Fruit fly (Drosophila melanogaster) whole organism, embryonic: Measurements from ENCODE around the gene CG9795.

Experiments
- Adf1 ChIP-seq: fragments of 200-800 bp; sonication (Bioruptor generic); IDR thresholded peaks from 2 replicates; pipeline ENCODE4 v1.3.6; 2022; ENCODE audit warnings: missing biosample characterization, missing genetic modification characterization
- Aef1 ChIP-seq: fragments of 200-800 bp; sonication (Bioruptor generic); IDR thresholded peaks from 3 replicates; pipeline ENCODE4 v1.3.6; 2022; ENCODE audit warnings: missing biosample characterization, missing genetic modification characterization
- CG10431 ChIP-seq: fragments of 200-800 bp; sonication (Bioruptor generic); optimal IDR thresholded peaks from 3 replicates; lab custom pipeline; 2018; ENCODE audit warnings: missing biosample characterization, mild to moderate bottlenecking, missing genetic modification characterization
- CG13894 ChIP-seq: fragments of 200-800 bp; sonication (Bioruptor generic); optimal IDR thresholded peaks from 3 replicates; lab custom pipeline; 2018; ENCODE audit warnings: missing biosample characterization, mild to moderate bottlenecking, missing genetic modification characterization, moderate library complexity
- CG14667 ChIP-seq: fragments of 200-800 bp; sonication (Bioruptor generic); IDR thresholded peaks from 2 replicates; pipeline ENCODE4 v1.3.6; 2022; ENCODE audit warnings: missing biosample characterization, missing genetic modification characterization
- CG1529 ChIP-seq: fragments of 200-800 bp; sonication (Bioruptor generic); optimal IDR thresholded peaks from 3 replicates; lab custom pipeline; 2018; ENCODE audit warnings: missing biosample characterization, missing genetic modification characterization
- CG15601 ChIP-seq: fragments of 200-800 bp; sonication (Bioruptor generic); optimal IDR thresholded peaks from 3 replicates; lab custom pipeline; 2019; ENCODE audit warnings: missing biosample characterization, mild to moderate bottlenecking, missing genetic modification characterization, moderate library complexity
- CG16779 ChIP-seq: fragments of 200-800 bp; sonication (Bioruptor generic); IDR thresholded peaks from 2 replicates; pipeline ENCODE4 v1.3.6; 2022; ENCODE audit warnings: missing biosample characterization, missing genetic modification characterization
- CG17802 ChIP-seq: fragments of 200-800 bp; sonication (Bioruptor generic); optimal IDR thresholded peaks from 2 replicates; lab custom pipeline; 2018; ENCODE audit warnings: missing biosample characterization, mild to moderate bottlenecking, missing genetic modification characterization, moderate library complexity
- CG2116 ChIP-seq: fragments of 200-800 bp; sonication (Bioruptor generic); optimal IDR thresholded peaks from 3 replicates; lab custom pipeline; 2018; ENCODE audit warnings: missing biosample characterization, mild to moderate bottlenecking, missing genetic modification characterization
- CG31224 ChIP-seq: fragments of 200-800 bp; sonication (Bioruptor generic); IDR thresholded peaks from 2 replicates; pipeline ENCODE4 v1.3.6; 2022; ENCODE audit warnings: missing biosample characterization, missing genetic modification characterization
- CG34376 ChIP-seq: fragments of 200-800 bp; sonication (Bioruptor generic); optimal IDR thresholded peaks from 2 replicates; lab custom pipeline; 2018; ENCODE audit warnings: missing biosample characterization, mild to moderate bottlenecking, missing genetic modification characterization
- CG3995 ChIP-seq: fragments of 200-800 bp; sonication (Bioruptor generic); optimal IDR thresholded peaks from 3 replicates; lab custom pipeline; 2016; ENCODE audit warnings: missing biosample characterization, missing genetic modification characterization
- CG4328 ChIP-seq: fragments of 200-800 bp; sonication (Bioruptor generic); optimal IDR thresholded peaks from 3 replicates; lab custom pipeline; 2017; ENCODE audit warnings: missing biosample characterization, missing genetic modification reagents, missing genetic modification characterization
- CG4404 ChIP-seq: fragments of 200-800 bp; sonication (Bioruptor generic); IDR thresholded peaks from 2 replicates; pipeline ENCODE4 v1.3.6; 2022; ENCODE audit warnings: missing biosample characterization, missing genetic modification characterization
- CG4617 ChIP-seq: fragments of 200-800 bp; sonication (Bioruptor generic); optimal IDR thresholded peaks from 3 replicates; lab custom pipeline; 2016; ENCODE audit warnings: missing biosample characterization, missing genetic modification characterization, borderline replicate concordance
- CG4820 ChIP-seq: fragments of 200-800 bp; sonication (Bioruptor generic); optimal IDR thresholded peaks from 3 replicates; lab custom pipeline; 2016; ENCODE audit warnings: missing biosample characterization, missing genetic modification characterization
- CG7271 ChIP-seq: fragments of 200-800 bp; sonication (Bioruptor generic); optimal IDR thresholded peaks from 2 replicates; lab custom pipeline; 2018; ENCODE audit warnings: missing biosample characterization, mild to moderate bottlenecking, missing genetic modification characterization, moderate library complexity
- CG7357 ChIP-seq: fragments of 200-800 bp; sonication (Bioruptor generic); IDR thresholded peaks from 3 replicates; pipeline ENCODE4 v1.3.6; 2022; ENCODE audit warnings: missing biosample characterization, missing genetic modification characterization
- CG7839 ChIP-seq: fragments of 200-800 bp; sonication (Bioruptor generic); optimal IDR thresholded peaks from 3 replicates; lab custom pipeline; 2018; ENCODE audit warnings: missing biosample characterization, mild to moderate bottlenecking, missing genetic modification characterization, moderate library complexity
- CG7963 ChIP-seq: fragments of 200-800 bp; sonication (Bioruptor generic); IDR thresholded peaks from 3 replicates; pipeline ENCODE4 v1.3.6; 2022; ENCODE audit warnings: missing biosample characterization, missing genetic modification characterization; ENCODE audit not compliant: partially characterized antibody
- CG7987 ChIP-seq: fragments of 200-800 bp; sonication (Bioruptor generic); optimal IDR thresholded peaks from 2 replicates; lab custom pipeline; 2018; ENCODE audit warnings: missing biosample characterization, mild to moderate bottlenecking, missing genetic modification characterization, moderate library complexity
- CG8281 ChIP-seq: fragments of 200-800 bp; sonication (Bioruptor generic); optimal IDR thresholded peaks from 2 replicates; lab custom pipeline; 2018; ENCODE audit warnings: missing biosample characterization, mild to moderate bottlenecking, missing genetic modification characterization, moderate library complexity
- CG9437 ChIP-seq: fragments of 200-800 bp; sonication (Bioruptor generic); optimal IDR thresholded peaks from 2 replicates; lab custom pipeline; 2018; ENCODE audit warnings: missing biosample characterization, mild to moderate bottlenecking, missing genetic modification characterization
- CG9797 ChIP-seq: fragments of 200-800 bp; sonication (Bioruptor generic); optimal IDR thresholded peaks from 3 replicates; lab custom pipeline; 2018; ENCODE audit warnings: missing biosample characterization, mild to moderate bottlenecking, missing genetic modification characterization
- CoRest ChIP-seq: fragments of 200-800 bp; sonication (Bioruptor generic); optimal IDR thresholded peaks from 3 replicates; lab custom pipeline; 2018; ENCODE audit warnings: missing biosample characterization, mild to moderate bottlenecking, missing genetic modification characterization, moderate library complexity
- Doc3 ChIP-seq: fragments of 200-800 bp; sonication (Bioruptor generic); IDR thresholded peaks from 3 replicates; pipeline ENCODE4 v1.3.6; 2022; ENCODE audit warnings: missing biosample characterization, missing genetic modification characterization; ENCODE audit not compliant: partially characterized antibody
- Ets65A ChIP-seq: fragments of 200-800 bp; sonication (Bioruptor generic); peaks from one replicate; lab custom pipeline; 2016; ENCODE audit warnings: missing biosample characterization, missing genetic modification characterization
- Fer3 ChIP-seq: fragments of 200-800 bp; sonication (Bioruptor generic); optimal IDR thresholded peaks from 2 replicates; lab custom pipeline; 2018; ENCODE audit warnings: missing biosample characterization, mild to moderate bottlenecking, missing genetic modification characterization, moderate library complexity
- H2.0 ChIP-seq: fragments of 200-800 bp; sonication (Bioruptor generic); IDR thresholded peaks from 2 replicates; pipeline ENCODE4 v1.3.6; 2022; ENCODE audit warnings: missing biosample characterization, missing genetic modification characterization
- Hand ChIP-seq: fragments of 200-800 bp; sonication (Bioruptor generic); optimal IDR thresholded peaks from 2 replicates; lab custom pipeline; 2017; ENCODE audit warnings: mild to moderate bottlenecking, missing biosample characterization, missing genetic modification reagents, missing genetic modification characterization
- Kr ChIP-seq: fragments of 200-800 bp; sonication (Bioruptor generic); optimal IDR thresholded peaks from 2 replicates; lab custom pipeline; 2017; ENCODE audit warnings: missing biosample characterization, mild to moderate bottlenecking, missing genetic modification characterization
- MESR4 ChIP-seq: fragments of 200-800 bp; sonication (Bioruptor generic); optimal IDR thresholded peaks from 2 replicates; lab custom pipeline; 2018; ENCODE audit warnings: missing biosample characterization, mild to moderate bottlenecking, missing genetic modification characterization, moderate library complexity
- Ptx1 ChIP-seq: fragments of 200-800 bp; sonication (Bioruptor generic); IDR thresholded peaks from 2 replicates; pipeline ENCODE4 v1.3.6; 2022; ENCODE audit warnings: missing biosample characterization, missing genetic modification characterization
- Spps ChIP-seq: fragments of 200-800 bp; sonication (Bioruptor generic); optimal IDR thresholded peaks from 2 replicates; lab custom pipeline; 2018; ENCODE audit warnings: missing biosample characterization, mild to moderate bottlenecking, missing genetic modification characterization
- Sry-δ ChIP-seq: fragments of 200-800 bp; sonication (Bioruptor generic); optimal IDR thresholded peaks from 2 replicates; lab custom pipeline; 2016; ENCODE audit warnings: missing biosample characterization, missing genetic modification characterization
- Taf1 ChIP-seq: fragments of 200-800 bp; sonication (Bioruptor generic); IDR thresholded peaks from 2 replicates; pipeline ENCODE4 v1.3.6; 2022; ENCODE audit warnings: missing biosample characterization, missing genetic modification characterization
- crp ChIP-seq, 2 experiments: fragments of 200-800 bp; sonication (Bioruptor generic); optimal IDR thresholded peaks; 2 replicates in 1 of 2; 3 replicates in 1 of 2; lab custom pipeline; 2017; ENCODE audit warnings: missing biosample characterization in 2 of 2, missing genetic modification characterization in 2 of 2, mild to moderate bottlenecking in 1 of 2, moderate library complexity in 1 of 2
- gt ChIP-seq: fragments of 200-800 bp; sonication (Bioruptor generic); IDR thresholded peaks from 2 replicates; pipeline ENCODE4 v1.3.6; 2022; ENCODE audit warnings: missing biosample characterization, missing genetic modification characterization
- mirr ChIP-seq: fragments of 200-800 bp; sonication (Bioruptor generic); optimal IDR thresholded peaks from 3 replicates; lab custom pipeline; 2018; ENCODE audit warnings: missing biosample characterization, mild to moderate bottlenecking, missing genetic modification characterization
- odd ChIP-seq: fragments of 200-800 bp; sonication (Bioruptor generic); optimal IDR thresholded peaks from 2 replicates; lab custom pipeline; 2017; ENCODE audit warnings: missing biosample characterization, mild to moderate bottlenecking, missing genetic modification characterization
- onecut ChIP-seq: fragments of 200-800 bp; sonication (Bioruptor generic); IDR thresholded peaks from 2 replicates; pipeline ENCODE4 v1.3.6; 2022; ENCODE audit warnings: missing biosample characterization, missing genetic modification characterization
- scrt ChIP-seq: fragments of 200-800 bp; sonication (Bioruptor generic); optimal IDR thresholded peaks from 2 replicates; lab custom pipeline; 2018; ENCODE audit warnings: missing biosample characterization, mild to moderate bottlenecking, missing genetic modification characterization, moderate library complexity
- sd ChIP-seq: fragments of 200-800 bp; sonication (Bioruptor generic); optimal IDR thresholded peaks from 3 replicates; lab custom pipeline; 2018; ENCODE audit warnings: missing biosample characterization, mild to moderate bottlenecking, missing genetic modification characterization, moderate library complexity
- sima ChIP-seq: fragments of 200-800 bp; sonication (Bioruptor generic); optimal IDR thresholded peaks from 2 replicates; lab custom pipeline; 2016; ENCODE audit warnings: missing biosample characterization, missing genetic modification characterization
- sug ChIP-seq: fragments of 200-800 bp; optimal IDR thresholded peaks from 2 replicates; lab custom pipeline; 2019; ENCODE audit warnings: missing biosample characterization, mild to moderate bottlenecking, missing genetic modification characterization, moderate library complexity
- tap ChIP-seq: fragments of 200-800 bp; optimal IDR thresholded peaks from 3 replicates; lab custom pipeline; 2019; ENCODE audit warnings: missing biosample characterization, mild to moderate bottlenecking, missing genetic modification characterization, moderate library complexity
- toy ChIP-seq: fragments of 200-800 bp; sonication (Bioruptor generic); IDR thresholded peaks from 2 replicates; pipeline ENCODE4 v1.3.6; 2022; ENCODE audit warnings: missing biosample characterization, missing genetic modification characterization
- usp ChIP-seq: fragments of >200 bp; optimal IDR thresholded peaks from 2 replicates; lab custom pipeline; 2017; ENCODE audit warnings: missing biosample characterization, missing genetic modification characterization

CG9795 gene

DNA sequence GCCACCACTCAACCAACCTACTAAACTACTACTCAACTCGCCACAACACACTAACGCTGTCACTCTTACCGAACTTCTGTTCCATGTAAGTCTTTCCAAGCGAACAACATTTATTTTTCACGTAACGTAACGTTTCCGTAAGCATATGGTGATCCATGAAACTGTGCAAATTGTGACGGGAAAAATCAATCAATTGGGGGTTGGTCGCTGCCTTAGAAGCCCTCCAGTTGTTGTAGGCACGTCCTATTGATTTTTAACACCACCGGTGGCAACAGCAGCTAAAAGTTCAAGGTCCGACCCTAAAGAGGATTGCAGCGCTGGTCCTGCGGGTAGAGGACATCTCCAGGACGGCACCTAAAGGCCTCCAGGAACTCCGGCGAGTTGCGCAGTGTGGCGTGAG, 27.3 kb upstream of the CG9795 start:
- TF ChIP-seq CG16779 (GFP tag; lab: Robert Waterston, UW) = no peak
- TF ChIP-seq CG10431 (GFP tag; lab: Kevin White, UChicago) = peak; percentile 43
- TF ChIP-seq Sry-δ (GFP tag; lab: Kevin White, UChicago) = no peak
- no peak for TF ChIP-seq CG4820 (GFP tag; lab: Kevin White, UChicago)
- TF ChIP-seq scrt = no peak
- peak; percentile 94 for TF ChIP-seq onecut
- TF ChIP-seq CG4328 (GFP tag; lab: Kevin White, UChicago) = no peak
- peak; percentile 58 for TF ChIP-seq CG9437 (GFP tag; lab: Kevin White, UChicago)
- TF ChIP-seq sima = no peak
- peak; percentile 71 for TF ChIP-seq Ets65A (GFP tag; lab: Kevin White, UChicago)
- no peak for TF ChIP-seq CG8281 (tag; lab: Kevin White, UChicago)
- no peak for TF ChIP-seq CG15601
- no peak for TF ChIP-seq CG7963
- TF ChIP-seq CG1529 (GFP tag; lab: Kevin White, UChicago) = no peak
- TF ChIP-seq CG7271 (tag; lab: Kevin White, UChicago) = no peak

DNA sequence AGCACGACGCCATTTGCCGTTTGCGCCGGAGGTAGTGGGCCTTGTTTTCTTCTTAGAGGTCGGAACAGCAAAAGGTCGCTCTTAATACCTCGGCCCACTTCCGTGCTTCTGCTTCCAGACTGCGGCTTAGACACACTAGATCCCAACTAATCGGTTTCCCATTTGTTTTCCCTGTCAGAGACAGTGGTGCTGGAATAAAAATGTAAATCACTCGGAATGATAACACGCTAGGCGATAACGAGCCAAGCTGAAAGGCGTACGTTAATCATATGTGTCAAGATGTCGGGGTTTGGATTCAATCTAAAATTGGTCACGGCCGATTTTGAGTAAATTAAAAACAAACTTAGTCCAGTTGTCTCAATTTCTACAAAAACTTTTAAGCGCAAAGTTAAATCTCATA, 24.8 kb upstream of the CG9795 start, which contains the start of gene Nepl11:
TSS of gene Nepl11 (minus strand) at position 152 of the 400 bp plus-strand sequence.
- TF ChIP-seq CG9797 (GFP tag; lab: Kevin White, UChicago) (no peak), CG34376 (GFP tag; lab: Kevin White, UChicago) (peak; percentile 70), sug (tag; lab: Kevin White, UChicago) (peak; percentile 57), Adf1 (GFP tag; lab: Robert Waterston, UW) (no peak), CG7839 (tag; lab: Kevin White, UChicago) (no peak), MESR4 (GFP tag; lab: Kevin White, UChicago) (no peak)

DNA sequence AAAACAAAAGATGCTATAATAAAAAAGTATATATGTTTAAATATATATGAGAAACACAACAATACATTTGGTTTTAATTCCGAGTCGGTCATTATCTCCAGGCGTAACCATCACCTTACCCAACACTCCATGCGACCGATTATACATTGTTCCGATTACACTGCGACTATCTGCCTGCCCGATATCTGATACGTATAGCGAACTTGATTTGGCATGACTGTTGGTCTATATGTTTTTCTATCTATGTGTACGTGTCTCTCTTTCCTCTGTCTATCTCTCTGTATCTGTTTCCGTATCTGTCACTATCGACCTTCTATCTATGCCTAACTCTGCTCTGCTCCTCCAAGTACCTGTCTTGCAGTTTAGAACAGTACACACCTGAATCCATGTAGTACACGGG, 18.0 kb upstream of the CG9795 start:
- TF ChIP-seq mirr (GFP tag; lab: Kevin White, UChicago) = peak; percentile 45
- peak; percentile 36 for TF ChIP-seq sug (tag; lab: Kevin White, UChicago)
- no peak for TF ChIP-seq CG14667 (GFP tag; lab: Robert Waterston, UW)
- no peak for TF ChIP-seq Doc3 (GFP tag; lab: Robert Waterston, UW)
- TF ChIP-seq CG2116 (GFP tag; lab: Kevin White, UChicago) = no peak
- no peak for TF ChIP-seq CG17802 (tag; lab: Kevin White, UChicago)
- TF ChIP-seq Hand (GFP tag; lab: Kevin White, UChicago) = no peak
- TF ChIP-seq CG31224 = no peak
- no peak for TF ChIP-seq CG4617
- TF ChIP-seq Taf1 (GFP tag; lab: Robert Waterston, UW) = no peak
- TF ChIP-seq usp = no peak
- TF ChIP-seq Aef1 (GFP tag; lab: Robert Waterston, UW) = no peak
- no peak for TF ChIP-seq CG7357 (GFP tag; lab: Robert Waterston, UW)
- TF ChIP-seq sd (tag; lab: Kevin White, UChicago) = no peak
- TF ChIP-seq Fer3 (tag; lab: Kevin White, UChicago) = no peak
- no peak for TF ChIP-seq gt (GFP tag; lab: Robert Waterston, UW)
- no peak for TF ChIP-seq CG3995
- no peak for TF ChIP-seq tap (tag; lab: Kevin White, UChicago)
- no peak for TF ChIP-seq H2.0
- TF ChIP-seq crp (GFP tag; optimal IDR thresholded peaks at IDR 0.05; lab: Kevin White, UChicago) = no peak
- TF ChIP-seq Ptx1 (GFP tag; lab: Robert Waterston, UW) = no peak
- TF ChIP-seq Spps (tag; lab: Kevin White, UChicago) = no peak
- no peak for TF ChIP-seq odd
- TF ChIP-seq CG4404 (GFP tag; lab: Robert Waterston, UW) = no peak
- no peak for TF ChIP-seq toy (GFP tag; lab: Robert Waterston, UW)
- no peak for TF ChIP-seq CoRest (tag; lab: Kevin White, UChicago)
- TF ChIP-seq Kr (GFP tag; lab: Kevin White, UChicago) = no peak
- TF ChIP-seq CG7987 (GFP tag; lab: Kevin White, UChicago) = no peak
- peak; percentile 30 for TF ChIP-seq CG13894 (tag; lab: Kevin White, UChicago)
